Worm (Caenorhabditis elegans) whole organism, young adult: ENCODE data around the gene ztf-8.

Experiments used
- B0019.2 ChIP-seq: fragments of 200-800 bp; sonication (Bioruptor generic); conservative IDR thresholded peaks from 2 replicates; pipeline ENCODE4 v1.3.6; 2022; ENCODE audit warnings: missing genetic modification reagents, missing genetic modification characterization, missing compliant biosample characterization
- B0336.3 ChIP-seq: fragments of 200-800 bp; sonication (Bioruptor generic); IDR thresholded peaks from 2 replicates; pipeline ENCODE4 v1.3.6; 2022; ENCODE audit warnings: missing genetic modification characterization, missing compliant biosample characterization
- F49E8.2 ChIP-seq: sonication (generic microtip); optimal IDR thresholded peaks from 3 replicates; lab custom pipeline; 2017; ENCODE audit warnings: missing genetic modification characterization, mild to moderate bottlenecking, missing compliant biosample characterization, antibody characterized with exemption, moderate library complexity; ENCODE audit not compliant: insufficient read depth
- F55B11.4 ChIP-seq: sonication (generic microtip); optimal IDR thresholded peaks from 2 replicates; lab custom pipeline; 2016; ENCODE audit warnings: missing compliant biosample characterization, missing genetic modification characterization, borderline replicate concordance; ENCODE audit not compliant: insufficient read depth
- F57A8.1 ChIP-seq: fragments of 200-800 bp; sonication (Bioruptor generic); optimal IDR thresholded peaks from 2 replicates; lab custom pipeline; 2018; ENCODE audit warnings: mild to moderate bottlenecking, missing genetic modification characterization, moderate library complexity, missing compliant biosample characterization
- K11D2.4 ChIP-seq: fragments of 200-800 bp; sonication (Bioruptor generic); IDR thresholded peaks from 2 replicates; pipeline ENCODE4 v1.3.6; 2022; ENCODE audit warnings: missing genetic modification reagents, missing genetic modification characterization, missing compliant biosample characterization
- K12H6.12 ChIP-seq: fragments of 200-800 bp; sonication (Bioruptor generic); optimal IDR thresholded peaks from 2 replicates; lab custom pipeline; 2018; ENCODE audit warnings: mild to moderate bottlenecking, missing genetic modification characterization, missing compliant biosample characterization
- T26A5.8 ChIP-seq: sonication (generic microtip); optimal IDR thresholded peaks from 2 replicates; lab custom pipeline; 2016; ENCODE audit warnings: missing genetic modification characterization, missing compliant biosample characterization
- Y53G8AR.9 ChIP-seq: fragments of 200-800 bp; sonication (Bioruptor generic); conservative IDR thresholded peaks from 2 replicates; pipeline ENCODE4 v1.3.6; 2022; ENCODE audit warnings: missing genetic modification reagents, missing genetic modification characterization, missing compliant biosample characterization
- Y67H2A.10 ChIP-seq: fragments of 200-800 bp; sonication (Bioruptor generic); conservative IDR thresholded peaks from 2 replicates; pipeline ENCODE4 v1.3.6; 2022; ENCODE audit warnings: missing genetic modification reagents, missing genetic modification characterization, missing compliant biosample characterization
- ZK185.1 ChIP-seq: sonication (generic microtip); optimal IDR thresholded peaks from 2 replicates; lab custom pipeline; 2016; ENCODE audit warnings: mild to moderate bottlenecking, missing genetic modification characterization, missing compliant biosample characterization; ENCODE audit not compliant: poor library complexity, severe bottlenecking
- ama-1 ChIP-seq, 3 experiments: fragments of 150-350 bp in 1 of 3; sonication (generic microtip) in 2 of 3; optimal IDR thresholded peaks; 2 replicates each; lab custom pipeline; 2014 to 2018; ENCODE audit warnings: missing biosample characterization in 2 of 3, missing genetic modification characterization in 2 of 3, missing genetic modification reagents in 2 of 3
- aptf-2 ChIP-seq: fragments of 200-800 bp; sonication (Bioruptor generic); conservative IDR thresholded peaks from 2 replicates; pipeline ENCODE4 v1.3.6; 2022; ENCODE audit warnings: missing genetic modification reagents, missing genetic modification characterization, missing compliant biosample characterization
- aptf-3 ChIP-seq: fragments of 200-800 bp; sonication (Bioruptor generic); IDR thresholded peaks from 2 replicates; pipeline ENCODE4 v1.3.6; 2022; ENCODE audit warnings: missing genetic modification characterization, missing compliant biosample characterization
- bed-1 ChIP-seq: fragments of 200-800 bp; sonication (Bioruptor generic); IDR thresholded peaks from 2 replicates; pipeline ENCODE4 v1.3.6; 2022; ENCODE audit warnings: missing genetic modification reagents, missing genetic modification characterization, missing compliant biosample characterization
- ccch-3 ChIP-seq: fragments of 200-800 bp; sonication (Bioruptor generic); optimal IDR thresholded peaks from 2 replicates; lab custom pipeline; 2018; ENCODE audit warnings: mild to moderate bottlenecking, missing genetic modification characterization, missing compliant biosample characterization
- cebp-2 ChIP-seq: fragments of 200-800 bp; sonication (Bioruptor generic); IDR thresholded peaks from 2 replicates; pipeline ENCODE4 v1.3.6; 2022; ENCODE audit warnings: missing genetic modification characterization, missing compliant biosample characterization
- ceh-100 ChIP-seq: fragments of 200-800 bp; sonication (Bioruptor generic); IDR thresholded peaks from 2 replicates; pipeline ENCODE4 v1.3.6; 2022; ENCODE audit warnings: missing genetic modification reagents, missing genetic modification characterization, missing compliant biosample characterization
- ceh-27 ChIP-seq: fragments of 200-800 bp; sonication (Bioruptor generic); optimal IDR thresholded peaks from 2 replicates; lab custom pipeline; 2018; ENCODE audit warnings: mild to moderate bottlenecking, missing genetic modification characterization, moderate library complexity, missing compliant biosample characterization
- ceh-40 ChIP-seq: fragments of 200-800 bp; sonication (Bioruptor generic); IDR thresholded peaks from 2 replicates; pipeline ENCODE4 v1.3.6; 2022; ENCODE audit warnings: missing genetic modification characterization, missing compliant biosample characterization
- ceh-58 ChIP-seq: fragments of 200-800 bp; sonication (Bioruptor generic); IDR thresholded peaks from 2 replicates; pipeline ENCODE4 v1.3.6; 2022; ENCODE audit warnings: missing genetic modification characterization, missing compliant biosample characterization
- ceh-79 ChIP-seq: sonication (generic microtip); optimal IDR thresholded peaks from 2 replicates; lab custom pipeline; 2017; ENCODE audit warnings: mild to moderate bottlenecking, missing genetic modification characterization, missing compliant biosample characterization
- ceh-91 ChIP-seq: fragments of 200-800 bp; sonication (Bioruptor generic); IDR thresholded peaks from 2 replicates; pipeline ENCODE4 v1.3.6; 2022; ENCODE audit warnings: missing genetic modification reagents, missing genetic modification characterization, missing compliant biosample characterization
- egrh-3 ChIP-seq: fragments of 200-800 bp; sonication (Bioruptor generic); IDR thresholded peaks from 2 replicates; pipeline ENCODE4 v1.3.6; 2022; ENCODE audit warnings: missing genetic modification reagents, missing genetic modification characterization, missing compliant biosample characterization
- ekl-4 ChIP-seq: fragments of 200-800 bp; sonication (Bioruptor generic); IDR thresholded peaks from 2 replicates; pipeline ENCODE4 v1.3.6; 2022; ENCODE audit warnings: missing genetic modification reagents, missing genetic modification characterization, missing compliant biosample characterization
- gei-17 ChIP-seq: fragments of 200-800 bp; sonication (Bioruptor generic); optimal IDR thresholded peaks from 2 replicates; lab custom pipeline; 2018; ENCODE audit warnings: mild to moderate bottlenecking, missing genetic modification characterization, missing compliant biosample characterization
- hrde-1 ChIP-seq: sonication (generic microtip); optimal IDR thresholded peaks from 2 replicates; lab custom pipeline; 2016; ENCODE audit warnings: missing genetic modification characterization, mild to moderate bottlenecking, missing compliant biosample characterization, moderate library complexity, missing genotype, missing genetic modification reagents, borderline replicate concordance
- hsf-1 ChIP-seq: fragments of 200-800 bp; sonication (Bioruptor generic); IDR thresholded peaks from 2 replicates; pipeline ENCODE4 v1.3.6; 2022; ENCODE audit warnings: missing genetic modification reagents, missing genetic modification characterization, missing compliant biosample characterization
- lag-1 ChIP-seq: fragments of 200-800 bp; sonication (Bioruptor generic); IDR thresholded peaks from 2 replicates; pipeline ENCODE4 v1.3.6; 2022; ENCODE audit warnings: missing genetic modification reagents, missing genetic modification characterization, missing compliant biosample characterization
- lin-26 ChIP-seq: fragments of 200-800 bp; sonication (Bioruptor generic); IDR thresholded peaks from 2 replicates; pipeline ENCODE4 v1.3.6; 2022; ENCODE audit warnings: missing genetic modification reagents, missing genetic modification characterization, missing compliant biosample characterization
- lin-35 ChIP-seq, 3 experiments: fragments of 150-350 bp in 2 of 3; sonication (generic microtip) in 1 of 3; optimal IDR thresholded peaks; 2 replicates each; lab custom pipeline; 2014 to 2018; ENCODE audit warnings: missing biosample characterization in 3 of 3, missing genetic modification characterization in 3 of 3, missing genetic modification reagents in 3 of 3
- lir-1 ChIP-seq: fragments of 200-800 bp; sonication (Bioruptor generic); conservative IDR thresholded peaks from 2 replicates; pipeline ENCODE4 v1.3.6; 2022; ENCODE audit warnings: missing genetic modification reagents, missing genetic modification characterization, missing compliant biosample characterization
- madf-10 ChIP-seq: sonication (generic microtip); optimal IDR thresholded peaks from 2 replicates; lab custom pipeline; 2016; ENCODE audit warnings: mild to moderate bottlenecking, missing genetic modification characterization, missing compliant biosample characterization
- rpc-1 ChIP-seq, 2 experiments: fragments of 150-350 bp in 1 of 2; sonication (generic microtip) in 1 of 2; optimal IDR thresholded peaks; 2 replicates each; lab custom pipeline; 2014 to 2018; ENCODE audit warnings: missing biosample characterization in 1 of 2, missing genetic modification characterization in 1 of 2, missing genetic modification reagents in 1 of 2, missing genotype in 1 of 2
- snpc-3.4 ChIP-seq: sonication (generic microtip); optimal IDR thresholded peaks from 2 replicates; lab custom pipeline; 2017; ENCODE audit warnings: missing genetic modification characterization, mild to moderate bottlenecking, missing compliant biosample characterization, antibody characterized with exemption, moderate library complexity, missing genotype, missing genetic modification reagents
- snpc-4 ChIP-seq, 5 experiments: fragments of 150-350 bp in 1 of 5; sonication (generic microtip) in 4 of 5; optimal IDR thresholded peaks; 2 replicates each; lab custom pipeline; 2014 to 2018; ENCODE audit warnings: missing genetic modification characterization in 5 of 5, missing biosample characterization in 3 of 5, antibody characterized with exemption in 2 of 5, mild to moderate bottlenecking in 2 of 5, missing compliant biosample characterization in 2 of 5, missing genotype in 2 of 5, moderate library complexity in 2 of 5, missing genetic modification reagents in 1 of 5
- tbx-9 ChIP-seq: sonication (generic microtip); optimal IDR thresholded peaks from 2 replicates; lab custom pipeline; 2016; ENCODE audit warnings: borderline replicate concordance, missing genetic modification characterization, inconsistent platforms, missing compliant biosample characterization
- unc-130 ChIP-seq: sonication (generic microtip); optimal IDR thresholded peaks from 2 replicates; lab custom pipeline; 2016; ENCODE audit warnings: missing genetic modification reagents, missing genetic modification characterization, missing compliant biosample characterization
- ztf-18 ChIP-seq: sonication (generic microtip); optimal IDR thresholded peaks from 2 replicates; lab custom pipeline; 2016; ENCODE audit warnings: missing genotype, mild to moderate bottlenecking, missing genetic modification characterization, missing compliant biosample characterization
- ztf-25 ChIP-seq: fragments of 200-800 bp; sonication (Bioruptor generic); IDR thresholded peaks from 2 replicates; pipeline ENCODE4 v1.3.6; 2022; ENCODE audit warnings: missing genetic modification reagents, missing genetic modification characterization, missing compliant biosample characterization
- ztf-6 ChIP-seq: fragments of 200-800 bp; sonication (Bioruptor generic); IDR thresholded peaks from 2 replicates; pipeline ENCODE4 v1.3.6; 2022; ENCODE audit warnings: missing genetic modification reagents, missing genetic modification characterization, missing compliant biosample characterization

ztf-8 gene

ce11 chrIII:5267217-5267906 lies 5.9 kb downstream of the ztf-8 start, which contains the start of gene ZC395.5 (continued):
- TF ChIP-seq ZK185.1 (no peak), ztf-6 (no peak), rpc-1 (optimal IDR thresholded peaks at IDR 0.05; lab: Kevin White, UChicago) (no peak), rpc-1 (tag; optimal IDR thresholded peaks at IDR 0.05; lab: Kevin White, UChicago) (peak; percentile 45), hrde-1 (no peak), madf-10 (no peak), B0336.3 (GFP tag; lab: Robert Waterston, UW) (no peak), ztf-18 (tag; lab: Kevin White, UChicago) (no peak)

- no peak for TF ChIP-seq lir-1 (GFP tag; lab: Robert Waterston, UW)
- no peak for TF ChIP-seq K11D2.4
- TF ChIP-seq F55B11.4 = no peak
- TF ChIP-seq lag-1 (GFP tag; lab: Robert Waterston, UW) = no peak
- TF ChIP-seq Y67H2A.10 (GFP tag; lab: Robert Waterston, UW) = no peak
- no peak for TF ChIP-seq ceh-27 (GFP tag; lab: Kevin White, UChicago)
- no peak for TF ChIP-seq hsf-1 (GFP tag; lab: Robert Waterston, UW)
- TF ChIP-seq lin-26 = no peak
- TF ChIP-seq snpc-4 (GFP tag; optimal IDR thresholded peaks at IDR 0.05; lab: Kevin White, UChicago) = no peak
- no peak for TF ChIP-seq snpc-4 (tag; optimal IDR thresholded peaks at IDR 0.05; lab: Kevin White, UChicago)
- no peak for TF ChIP-seq cebp-2 (GFP tag; lab: Robert Waterston, UW)
- TF ChIP-seq K12H6.12 (tag; lab: Kevin White, UChicago) = no peak
- no peak for TF ChIP-seq ceh-100 (GFP tag; lab: Robert Waterston, UW)
- TF ChIP-seq ama-1 (optimal IDR thresholded peaks at IDR 0.05; lab: Kevin White, UChicago) = no peak
- no peak for TF ChIP-seq ama-1 (GFP tag; optimal IDR thresholded peaks at IDR 0.05; lab: Kevin White, UChicago)
- TF ChIP-seq F57A8.1 = no peak
- no peak for TF ChIP-seq ceh-91 (GFP tag; lab: Robert Waterston, UW)
- TF ChIP-seq bed-1 (GFP tag; lab: Robert Waterston, UW) = no peak
- TF ChIP-seq ceh-58 (GFP tag; lab: Robert Waterston, UW) = no peak
- TF ChIP-seq, all 124 proteins: peak for 0
These were observed 8.5 kb downstream of the ztf-8 start, which contains the start of gene gro-1 for ce11 chrIII:5264813-5265212. TSS of gene gro-1 (plus strand) at chrIII:5265113.

- no peak for TF ChIP-seq lin-35 (GFP tag; optimal IDR thresholded peaks at IDR 0.05; lab: Kevin White, UChicago)
- no peak for TF ChIP-seq gei-17
- TF ChIP-seq Y53G8AR.9 (GFP tag; lab: Robert Waterston, UW) = no peak
- no peak for TF ChIP-seq ceh-79 (tag; lab: Kevin White, UChicago)
- TF ChIP-seq F57A8.1 = no peak
- TF ChIP-seq ccch-3 (GFP tag; lab: Kevin White, UChicago) = no peak
- no peak for TF ChIP-seq snpc-3.4 (tag; lab: Kevin White, UChicago)
- TF ChIP-seq, all 124 proteins: peak for 0
These were observed 9.8 kb downstream of the ztf-8 start, which contains the start of the genes C34E10.9 and hap-1 for ce11 chrIII:5263299-5263993. TSS of gene C34E10.9 (minus strand) at chrIII:5263399. TSS of gene hap-1 (plus strand) at chrIII:5263943.

DNA sequence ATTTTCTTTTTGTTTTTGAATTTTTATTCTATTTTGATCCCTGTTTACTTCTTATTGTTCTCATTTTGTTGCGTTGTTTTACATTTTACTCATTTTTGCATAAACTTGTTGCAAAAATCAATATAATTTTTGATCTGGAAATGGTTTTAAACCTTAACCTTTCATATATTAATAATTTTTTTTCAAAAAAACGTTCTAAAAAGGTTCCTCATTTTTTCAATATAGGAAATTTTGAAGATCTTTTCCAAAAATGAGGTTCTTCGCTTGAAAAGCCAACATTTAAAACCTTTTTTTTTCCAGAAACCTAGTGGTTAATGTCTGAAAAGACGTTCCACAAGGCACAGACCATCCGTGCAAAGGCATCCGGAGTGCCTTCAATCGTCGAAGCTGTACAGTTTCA lies 12.9 kb downstream of the ztf-8 start, which contains the start of gene gop-3:
gop-3 (plus strand) TSS at position 301 of the 400 bp plus-strand sequence.
- TF ChIP-seq unc-130 (GFP tag; lab: Kevin White, UChicago) (no peak), F49E8.2 (tag; lab: Kevin White, UChicago) (no peak), ccch-3 (GFP tag; lab: Kevin White, UChicago) (no peak), ceh-40 (GFP tag; lab: Robert Waterston, UW) (no peak), tbx-9 (tag; lab: Kevin White, UChicago) (no peak), ztf-25 (no peak), aptf-3 (GFP tag; lab: Robert Waterston, UW) (no peak), B0019.2 (GFP tag; lab: Robert Waterston, UW) (no peak), T26A5.8 (tag; lab: Kevin White, UChicago) (no peak), aptf-2 (GFP tag; lab: Robert Waterston, UW) (no peak), snpc-4 (GFP tag; optimal IDR thresholded peaks at IDR 0.05; lab: Kevin White, UChicago) (no peak), snpc-4 (tag; optimal IDR thresholded peaks at IDR 0.05; lab: Kevin White, UChicago) (no peak), ekl-4 (no peak), egrh-3 (GFP tag; lab: Robert Waterston, UW) (no peak)
